Fruit fly (Drosophila melanogaster) whole organism, prepupa: ENCODE measurements around the gene PGAP2.

Experiments
- CG11762 ChIP-seq: fragments of 200-800 bp; sonication (Bioruptor generic); optimal IDR thresholded peaks from 3 replicates; lab custom pipeline; 2016; ENCODE audit warnings: missing biosample characterization, missing genetic modification characterization; ENCODE audit not compliant: insufficient read depth
- CG11902 ChIP-seq: fragments of 200-800 bp; sonication (Bioruptor generic); optimal IDR thresholded peaks from 3 replicates; lab custom pipeline; 2016; ENCODE audit warnings: missing biosample characterization, missing genetic modification characterization
- CG15336 ChIP-seq: fragments of 200-800 bp; sonication (Bioruptor generic); IDR thresholded peaks from 2 replicates; pipeline ENCODE4 v1.3.6; 2022; ENCODE audit warnings: missing biosample characterization, missing genetic modification characterization
- CG3032 ChIP-seq: fragments of 200-800 bp; optimal IDR thresholded peaks from 2 replicates; lab custom pipeline; 2019; ENCODE audit warnings: missing biosample characterization, mild to moderate bottlenecking, missing genetic modification characterization, moderate library complexity
- CG31627 ChIP-seq: fragments of 200-800 bp; sonication (Bioruptor generic); optimal IDR thresholded peaks from 3 replicates; lab custom pipeline; 2016; ENCODE audit warnings: missing biosample characterization, missing genetic modification characterization
- CG32006 ChIP-seq: fragments of 200-800 bp; sonication (Bioruptor generic); optimal IDR thresholded peaks from 3 replicates; lab custom pipeline; 2017; ENCODE audit warnings: missing biosample characterization, mild to moderate bottlenecking, missing genetic modification characterization
- CG3919 ChIP-seq: fragments of 200-800 bp; sonication (Bioruptor generic); optimal IDR thresholded peaks from 3 replicates; lab custom pipeline; 2016; ENCODE audit warnings: missing biosample characterization, missing genetic modification characterization
- CG4318 ChIP-seq: fragments of 200-800 bp; sonication (Bioruptor generic); optimal IDR thresholded peaks from 3 replicates; lab custom pipeline; 2017; ENCODE audit warnings: missing biosample characterization, mild to moderate bottlenecking, missing genetic modification characterization
- CG6163 ChIP-seq: fragments of 200-800 bp; sonication (Bioruptor generic); IDR thresholded peaks from 3 replicates; pipeline ENCODE4 v1.3.6; 2022; ENCODE audit warnings: missing biosample characterization, missing genetic modification characterization
- CG6276 ChIP-seq: fragments of 200-800 bp; sonication (Bioruptor generic); optimal IDR thresholded peaks from 2 replicates; lab custom pipeline; 2017; ENCODE audit warnings: missing biosample characterization, mild to moderate bottlenecking, missing genetic modification characterization
- CG6792 ChIP-seq: fragments of 200-800 bp; sonication (Bioruptor generic); optimal IDR thresholded peaks from 3 replicates; lab custom pipeline; 2016; ENCODE audit warnings: missing biosample characterization, missing genetic modification characterization
- CG6808 ChIP-seq: fragments of 200-800 bp; sonication (Bioruptor generic); optimal IDR thresholded peaks from 3 replicates; lab custom pipeline; 2017; ENCODE audit warnings: missing biosample characterization, missing genetic modification characterization, mild to moderate bottlenecking, moderate library complexity, missing genetic modification reagents
- CG6854 ChIP-seq: fragments of 200-800 bp; sonication (Bioruptor generic); optimal IDR thresholded peaks from 2 replicates; lab custom pipeline; 2017; ENCODE audit warnings: missing biosample characterization, mild to moderate bottlenecking, missing genetic modification characterization
- CG7368 ChIP-seq: fragments of 200-800 bp; sonication (Bioruptor generic); optimal IDR thresholded peaks from 3 replicates; lab custom pipeline; 2016; ENCODE audit warnings: missing biosample characterization, missing genetic modification characterization
- CG8119 ChIP-seq: fragments of 200-800 bp; sonication (Bioruptor generic); IDR thresholded peaks from 3 replicates; pipeline ENCODE4 v1.3.6; 2022; ENCODE audit warnings: missing biosample characterization, missing genetic modification characterization
- CG8319 ChIP-seq: fragments of 200-800 bp; sonication (Bioruptor generic); optimal IDR thresholded peaks from 3 replicates; lab custom pipeline; 2016; ENCODE audit warnings: missing biosample characterization, missing genetic modification characterization
- CG8632 ChIP-seq: fragments of 200-800 bp; sonication (Bioruptor generic); optimal IDR thresholded peaks from 3 replicates; lab custom pipeline; 2016; ENCODE audit warnings: missing biosample characterization, missing genetic modification characterization
- Eip78C ChIP-seq: fragments of 200-800 bp; sonication (Bioruptor generic); peaks from one replicate; lab custom pipeline; 2016; ENCODE audit warnings: missing biosample characterization, missing genetic modification characterization
- Ets96B ChIP-seq: fragments of 200-800 bp; optimal IDR thresholded peaks from 2 replicates; lab custom pipeline; 2019; ENCODE audit warnings: missing biosample characterization, mild to moderate bottlenecking, missing genetic modification characterization, moderate library complexity
- Gug ChIP-seq: fragments of 200-800 bp; sonication (Bioruptor generic); IDR thresholded peaks from 2 replicates; pipeline ENCODE4 v1.3.6; 2022; ENCODE audit warnings: missing biosample characterization, missing genetic modification characterization
- Hr39 ChIP-seq: fragments of 200-800 bp; sonication (Bioruptor generic); optimal IDR thresholded peaks from 2 replicates; lab custom pipeline; 2016; ENCODE audit warnings: missing biosample characterization, missing genetic modification characterization
- Lpt ChIP-seq: fragments of 200-800 bp; sonication (Bioruptor generic); optimal IDR thresholded peaks from 3 replicates; lab custom pipeline; 2016; ENCODE audit warnings: missing biosample characterization, missing genetic modification characterization
- Met ChIP-seq: fragments of 200-800 bp; sonication (Bioruptor generic); optimal IDR thresholded peaks from 3 replicates; lab custom pipeline; 2016; ENCODE audit warnings: missing biosample characterization, missing genetic modification characterization
- Smox ChIP-seq: fragments of 200-800 bp; sonication (Bioruptor generic); optimal IDR thresholded peaks from 3 replicates; lab custom pipeline; 2016; ENCODE audit warnings: missing biosample characterization, missing genetic modification characterization
- Sox14 ChIP-seq: fragments of 200-800 bp; sonication (Bioruptor generic); optimal IDR thresholded peaks from 3 replicates; lab custom pipeline; 2016; ENCODE audit warnings: missing biosample characterization, missing genetic modification characterization
- Sox15 ChIP-seq: fragments of 200-800 bp; sonication (Bioruptor generic); optimal IDR thresholded peaks from 3 replicates; lab custom pipeline; 2016; ENCODE audit warnings: missing biosample characterization, missing genetic modification characterization
- dac ChIP-seq: fragments of 200-800 bp; sonication (Bioruptor generic); optimal IDR thresholded peaks from 2 replicates; lab custom pipeline; 2017; ENCODE audit warnings: missing biosample characterization, mild to moderate bottlenecking, missing genetic modification characterization
- eg ChIP-seq: fragments of 200-800 bp; sonication (Bioruptor generic); IDR thresholded peaks from 3 replicates; pipeline ENCODE4 v1.3.6; 2022; ENCODE audit warnings: missing biosample characterization, missing genetic modification characterization
- esn ChIP-seq: fragments of 200-800 bp; sonication (Bioruptor generic); optimal IDR thresholded peaks from 2 replicates; lab custom pipeline; 2016; ENCODE audit warnings: missing biosample characterization, mild to moderate bottlenecking, missing genetic modification characterization, moderate library complexity
- fd59A ChIP-seq: fragments of 200-800 bp; sonication (Bioruptor generic); optimal IDR thresholded peaks from 2 replicates; lab custom pipeline; 2017; ENCODE audit warnings: missing biosample characterization, mild to moderate bottlenecking, missing genetic modification characterization, missing genetic modification reagents
- fd85E ChIP-seq: fragments of 200-800 bp; sonication (Bioruptor generic); optimal IDR thresholded peaks from 3 replicates; lab custom pipeline; 2016; ENCODE audit warnings: missing biosample characterization, missing genetic modification characterization
- fkh ChIP-seq: fragments of 200-800 bp; sonication (Bioruptor generic); optimal IDR thresholded peaks from 3 replicates; lab custom pipeline; 2017; ENCODE audit warnings: missing biosample characterization, mild to moderate bottlenecking, missing genetic modification characterization, moderate library complexity
- spab ChIP-seq: fragments of 200-800 bp; sonication (Bioruptor generic); optimal IDR thresholded peaks from 2 replicates; lab custom pipeline; 2017; ENCODE audit warnings: missing biosample characterization, mild to moderate bottlenecking, missing genetic modification characterization, missing genetic modification reagents
- ss ChIP-seq, 2 experiments: fragments of 200-800 bp; sonication (Bioruptor generic); optimal IDR thresholded peaks; 2 replicates in 1 of 2; 3 replicates in 1 of 2; lab custom pipeline; 2017 to 2018; ENCODE audit warnings: mild to moderate bottlenecking in 2 of 2, missing biosample characterization in 2 of 2, missing genetic modification characterization in 2 of 2, moderate library complexity in 1 of 2
- svp ChIP-seq: fragments of 200-800 bp; sonication (Bioruptor generic); peaks from one replicate; lab custom pipeline; 2016; ENCODE audit warnings: missing biosample characterization, missing genetic modification characterization
- topi ChIP-seq: fragments of 200-800 bp; sonication (Bioruptor generic); optimal IDR thresholded peaks from 3 replicates; lab custom pipeline; 2016; ENCODE audit warnings: missing biosample characterization, missing genetic modification characterization
- vri ChIP-seq: fragments of 200-800 bp; sonication (Bioruptor generic); optimal IDR thresholded peaks from 3 replicates; lab custom pipeline; 2016; ENCODE audit warnings: missing biosample characterization, mild to moderate bottlenecking, missing genetic modification characterization

The PGAP2 gene

DNA sequence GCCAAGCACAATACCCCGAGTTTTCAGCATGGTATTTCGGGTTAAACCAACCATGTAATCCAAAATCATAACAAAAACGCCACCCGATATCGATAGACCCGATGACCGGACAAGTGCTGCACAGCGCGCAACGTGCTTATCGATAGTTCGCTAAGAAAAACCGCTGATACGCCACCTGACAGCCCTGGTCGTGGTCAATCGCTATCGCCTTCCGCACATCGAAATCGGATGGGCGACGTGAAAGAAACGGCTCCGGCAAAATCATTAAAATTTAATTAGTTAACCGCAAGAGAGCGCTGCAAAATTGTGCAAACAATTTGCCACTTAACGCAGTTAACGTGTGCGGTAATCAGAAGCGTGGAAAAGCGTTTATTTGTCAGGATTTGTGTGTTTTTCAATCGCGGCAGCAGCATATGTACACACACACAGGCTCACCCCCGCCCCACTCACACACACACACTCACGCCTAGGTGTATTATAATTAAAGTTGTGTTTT is 6.5 kb upstream of the PGAP2 start, which contains the start of the genes CG3862 and dock (continued):
- TF ChIP-seq Smox (no peak), Sox14 (GFP tag; lab: Kevin White, UChicago) (peak; percentile 60), ss (GFP tag; optimal IDR thresholded peaks at IDR 0.05; lab: Kevin White, UChicago) (peak in 1 of 2 experiments; percentile 33), topi (GFP tag; lab: Kevin White, UChicago) (peak; percentile 38), CG6808 (GFP tag; lab: Kevin White, UChicago) (peak; percentile 55), eg (GFP tag; lab: Robert Waterston, UW) (peak; percentile 34; the same call in 1 of the 3 replicates), fd85E (no peak), esn (GFP tag; lab: Kevin White, UChicago) (peak; percentile 54), Lpt (peak; percentile 12), CG6163 (GFP tag; lab: Robert Waterston, UW) (peak; percentile 59; the same call in 1 of the 3 replicates), Sox15 (no peak), CG3032 (no peak), vri (peak; percentile 70), CG7368 (no peak), CG11762 (no peak), fkh (GFP tag; lab: Kevin White, UChicago) (peak; percentile 66), CG8632 (no peak), Met (GFP tag; lab: Kevin White, UChicago) (no peak), Hr39 (no peak), CG4318 (GFP tag; lab: Kevin White, UChicago) (no peak), Ets96B (tag; lab: Kevin White, UChicago) (no peak), Gug (GFP tag; lab: Robert Waterston, UW) (no peak), CG6276 (GFP tag; lab: Kevin White, UChicago) (no peak), CG11902 (GFP tag; lab: Kevin White, UChicago) (no peak), CG8119 (GFP tag; lab: Robert Waterston, UW) (peak; percentile 30; the same call in 1 of the 3 replicates), fd59A (GFP tag; lab: Kevin White, UChicago) (no peak), CG6854 (GFP tag; lab: Kevin White, UChicago) (peak; percentile 35), CG3919 (peak; percentile 32), CG8319 (GFP tag; lab: Kevin White, UChicago) (no peak), CG31627 (peak; percentile 41), spab (GFP tag; lab: Kevin White, UChicago) (no peak), dac (GFP tag; lab: Kevin White, UChicago) (no peak)

- TF ChIP-seq CG32006 (GFP tag; lab: Kevin White, UChicago) (no peak), CG8119 (GFP tag; lab: Robert Waterston, UW) (0 out of 3 replicates have a peak, but pooled peaks have one; percentile 4), Eip78C (peak; percentile 73), svp (GFP tag; lab: Kevin White, UChicago) (peak; percentile 78), CG15336 (peak; percentile 14; the same call in 1 of the 2 replicates)
Measured at dm6 chr2L:821986-822711, 2.8 kb upstream of the PGAP2 start.

DNA sequence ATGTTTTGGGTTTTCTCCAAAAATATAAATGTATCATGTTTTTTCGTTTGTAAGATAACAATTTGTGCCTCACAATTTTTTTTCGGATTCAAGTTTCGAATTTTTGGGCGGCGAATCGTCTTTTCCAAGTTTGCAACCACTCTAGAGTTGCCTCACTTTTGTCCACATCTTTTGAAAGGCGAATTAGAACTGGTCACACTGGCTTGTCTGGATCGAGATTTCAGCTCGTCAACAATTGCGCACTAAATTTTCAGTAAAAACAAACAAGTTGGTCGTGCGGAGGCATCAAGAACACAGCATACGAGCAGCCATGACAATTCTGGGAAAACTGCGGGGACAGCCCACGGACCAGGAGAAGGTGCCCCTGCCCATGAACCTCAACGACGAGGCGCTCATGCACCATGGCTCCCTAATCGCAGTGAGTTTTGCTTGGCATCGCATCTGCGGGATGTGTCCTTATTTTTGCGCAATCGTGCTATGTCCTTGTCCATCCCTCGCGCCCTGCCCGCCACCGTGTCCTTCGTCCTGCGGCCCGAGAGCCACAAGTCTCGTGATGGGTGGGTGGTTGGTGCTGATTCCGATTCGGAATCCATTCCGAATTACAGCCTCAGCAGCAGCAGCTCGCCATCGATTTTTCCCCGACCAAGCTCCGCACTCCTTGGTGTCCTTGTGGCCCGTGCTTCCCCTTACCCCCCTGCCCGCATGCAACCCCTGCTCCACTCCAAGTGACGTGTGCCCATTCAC is 2.1 kb upstream of the PGAP2 start, which contains the start of gene CG3662:
CG3662 (plus strand) TSS at position 48 of the 744 bp plus-strand sequence.
- TF ChIP-seq fkh (GFP tag; lab: Kevin White, UChicago): peak; percentile 47
- peak; percentile 1 for TF ChIP-seq Sox14 (GFP tag; lab: Kevin White, UChicago)
- TF ChIP-seq CG8319 (GFP tag; lab: Kevin White, UChicago): no peak
- peak; percentile 67 for TF ChIP-seq svp (GFP tag; lab: Kevin White, UChicago)
- peak; percentile 49 for TF ChIP-seq Eip78C
- no peak for TF ChIP-seq CG6792
- TF ChIP-seq CG8119 (GFP tag; lab: Robert Waterston, UW): 0 out of 3 replicates have a peak, but pooled peaks have one; percentile 22
- TF ChIP-seq, all 60 proteins: peak for 5
